Worm (Caenorhabditis elegans) whole organism, mixed stage, embryonic: Measurements from ENCODE around the gene K11H3.2.

Source experiments
- ces-1 ChIP-seq: fragments of 150-350 bp; optimal IDR thresholded peaks from 2 replicates; lab custom pipeline; 2014; ENCODE audit warnings: missing biosample characterization, missing genetic modification reagents, missing genetic modification characterization
- drap-1 ChIP-seq: fragments of 200-800 bp; sonication (Bioruptor generic); optimal IDR thresholded peaks from 3 replicates; lab custom pipeline; 2018; ENCODE audit warnings: mild to moderate bottlenecking, missing genetic modification characterization, missing compliant biosample characterization
- mep-1 ChIP-seq: fragments of 150-350 bp; optimal IDR thresholded peaks from 2 replicates; lab custom pipeline; 2017; ENCODE audit warnings: missing biosample characterization, missing genetic modification reagents, missing genetic modification characterization, inconsistent platforms
- nhr-237 ChIP-seq: fragments of 150-350 bp; optimal IDR thresholded peaks from 2 replicates; lab custom pipeline; 2014; ENCODE audit warnings: missing biosample characterization, missing genetic modification characterization

ce11 chrIII:9878828-9879227 is 32.6 kb downstream of the K11H3.2 start, which contains the start of gene ZK757.2:
- TF ChIP-seq mep-1 (tag; lab: Kevin White, UChicago) = no peak
- no peak for TF ChIP-seq ces-1 (GFP tag; lab: Kevin White, UChicago)
- TF ChIP-seq drap-1 = no peak
- TF ChIP-seq nhr-237 (tag; lab: Kevin White, UChicago) = no peak
